Worm (Caenorhabditis elegans): ENCODE results near the gene mec-10.

The mec-10 gene

ce11 chrX:8444922-8445321, 25.2 kb downstream of the mec-10 start:
- TF ChIP-seq hmg-11 (tag; optimal IDR thresholded peaks at IDR 0.05) (no peak), ceh-9 (tag; optimal IDR thresholded peaks at IDR 0.05) (no peak), tbx-2 (tag; optimal IDR thresholded peaks at IDR 0.05) (no peak), sea-2 (GFP tag; optimal IDR thresholded peaks at IDR 0.05) (no peak), egl-5 (tag; optimal IDR thresholded peaks at IDR 0.05) (no peak), nhr-67 (tag; optimal IDR thresholded peaks at IDR 0.05) (no peak), lin-15B (tag; optimal IDR thresholded peaks at IDR 0.05) (no peak), nhr-11 (tag; optimal IDR thresholded peaks at IDR 0.05) (no peak), pha-4 (tag; optimal IDR thresholded peaks at IDR 0.05) (no peak), elt-3 (tag; optimal IDR thresholded peaks at IDR 0.05) (no peak), jun-1 (tag; optimal IDR thresholded peaks at IDR 0.05) (no peak), nhr-25 (tag; optimal IDR thresholded peaks at IDR 0.05) (no peak), pqm-1 (tag; optimal IDR thresholded peaks at IDR 0.05) (no peak), zag-1 (tag; optimal IDR thresholded peaks at IDR 0.05) (no peak), daf-12 (tag; optimal IDR thresholded peaks at IDR 0.05) (no peak), nhr-23 (tag; optimal IDR thresholded peaks at IDR 0.05) (no peak), ztf-4 (tag; optimal IDR thresholded peaks at IDR 0.05) (no peak), nhr-237 (tag; optimal IDR thresholded peaks at IDR 0.05) (no peak)

ce11 chrX:8440001-8440735, 29.9 kb downstream of the mec-10 start:
- TF ChIP-seq elt-2 (tag; optimal IDR thresholded peaks at IDR 0.05) (peak; percentile 37), fkh-10 (GFP tag; optimal IDR thresholded peaks at IDR 0.05) (no peak), nhr-12 (tag; optimal IDR thresholded peaks at IDR 0.05) (no peak), ama-1 (optimal IDR thresholded peaks at IDR 0.05) (no peak), unc-39 (tag; optimal IDR thresholded peaks at IDR 0.05) (no peak), unc-62 (GFP tag; optimal IDR thresholded peaks at IDR 0.05) (no peak), nhr-237 (tag; optimal IDR thresholded peaks at IDR 0.05) (no peak), nfya-1 (tag; optimal IDR thresholded peaks at IDR 0.05; ENCODE audit: insufficient read depth) (no peak), ztf-4 (tag; optimal IDR thresholded peaks at IDR 0.05) (no peak), pha-4 (tag; optimal IDR thresholded peaks at IDR 0.05) (peak; percentile 21), ceh-28 (tag; optimal IDR thresholded peaks at IDR 0.05) (no peak), pqm-1 (tag; optimal IDR thresholded peaks at IDR 0.05) (peak; percentile 51), elt-1 (tag; optimal IDR thresholded peaks at IDR 0.05) (no peak), fos-1 (tag; optimal IDR thresholded peaks at IDR 0.05) (no peak), elt-3 (tag; optimal IDR thresholded peaks at IDR 0.05) (no peak), aly-2 (tag; optimal IDR thresholded peaks at IDR 0.05) (no peak), lin-39 (tag; optimal IDR thresholded peaks at IDR 0.05) (no peak), nhr-76 (tag; optimal IDR thresholded peaks at IDR 0.05) (no peak), R02D3.7 (tag; optimal IDR thresholded peaks at IDR 0.05) (no peak), ZK546.5 (tag; optimal IDR thresholded peaks at IDR 0.05) (no peak), lsy-12 (tag; optimal IDR thresholded peaks at IDR 0.05) (no peak), jun-1 (tag; optimal IDR thresholded peaks at IDR 0.05) (no peak)

- no peak for TF ChIP-seq unc-39 (tag; optimal IDR thresholded peaks at IDR 0.05)
- no peak for TF ChIP-seq nhr-67 (tag; optimal IDR thresholded peaks at IDR 0.05)
- no peak for TF ChIP-seq aly-2 (tag; optimal IDR thresholded peaks at IDR 0.05)
- TF ChIP-seq nfya-1 (tag; optimal IDR thresholded peaks at IDR 0.05; ENCODE audit: insufficient read depth), result no peak
- no peak for TF ChIP-seq pqm-1 (tag; optimal IDR thresholded peaks at IDR 0.05)
- TF ChIP-seq elt-1 (tag; optimal IDR thresholded peaks at IDR 0.05), result no peak
- no peak for TF ChIP-seq ceh-16 (tag; optimal IDR thresholded peaks at IDR 0.05)
Observed at ce11 chrX:8438756-8439155, 31.4 kb downstream of the mec-10 start.

- TF ChIP-seq elt-2 (tag; optimal IDR thresholded peaks at IDR 0.05) (no peak), zag-1 (tag; optimal IDR thresholded peaks at IDR 0.05) (no peak), hmg-11 (tag; optimal IDR thresholded peaks at IDR 0.05) (no peak), nhr-23 (tag; optimal IDR thresholded peaks at IDR 0.05) (no peak), nhr-77 (tag; optimal IDR thresholded peaks at IDR 0.05) (no peak), nhr-67 (tag; optimal IDR thresholded peaks at IDR 0.05) (no peak), nhr-25 (tag; optimal IDR thresholded peaks at IDR 0.05) (no peak), mml-1 (tag; optimal IDR thresholded peaks at IDR 0.05) (no peak), pha-4 (tag; optimal IDR thresholded peaks at IDR 0.05) (no peak), ceh-9 (tag; optimal IDR thresholded peaks at IDR 0.05) (no peak), nhr-28 (tag; optimal IDR thresholded peaks at IDR 0.05) (no peak)
Observed at ce11 chrX:8432361-8432760, 37.8 kb downstream of the mec-10 start, which contains the start of gene kin-9. kin-9 (plus strand) TSS chrX:8432661.
